Fruit fly (Drosophila melanogaster): ENCODE data around the gene CG4815.

CG4815 gene

DNA sequence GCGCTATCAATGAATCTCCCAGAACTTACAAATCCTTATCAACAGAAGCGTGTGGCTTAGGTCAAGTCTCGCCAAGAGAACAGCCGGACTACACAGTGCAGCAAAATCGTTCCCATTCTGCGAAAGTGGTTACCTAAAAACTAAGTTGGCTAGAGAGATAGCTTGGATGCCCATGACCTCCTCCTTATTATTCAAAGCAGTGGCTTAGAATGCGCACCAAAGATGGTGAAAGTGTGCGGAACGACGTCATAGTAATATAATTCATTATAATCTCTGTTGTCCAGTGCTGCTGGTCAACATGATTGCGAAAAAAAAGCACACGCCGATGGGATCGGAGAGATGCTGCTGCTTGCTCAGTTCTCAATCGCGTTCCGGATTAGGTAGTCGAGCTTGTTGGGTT is 36.0 kb downstream of the CG4815 start, which contains the start of gene Nep7:
TSS of gene Nep7 (plus strand) at position 385 of the 400 bp plus-strand sequence.
- TF ChIP-seq Hr78 (GFP tag; optimal IDR thresholded peaks at IDR 0.05) = no peak
- peak; percentile 37; the same call in 1 of the 2 replicates for TF ChIP-seq Drgx (GFP tag; IDR thresholded peaks at IDR 0.05)
- peak; percentile 73 for TF ChIP-seq Med (GFP tag)
- peak; percentile 21; the same call in 1 of the 2 replicates for TF ChIP-seq gsb (GFP tag; IDR thresholded peaks at IDR 0.05)
- TF ChIP-seq ssp (GFP tag; IDR thresholded peaks at IDR 0.05) = no peak
- no peak for TF ChIP-seq inv (GFP tag; IDR thresholded peaks at IDR 0.05; ENCODE audit: partially characterized antibody)
- 0 out of 2 replicates have a peak, but pooled peaks have one; percentile 35 for TF ChIP-seq slbo (GFP tag; IDR thresholded peaks at IDR 0.05)
- no peak for TF ChIP-seq chn (GFP tag; optimal IDR thresholded peaks at IDR 0.05)
- TF ChIP-seq row (GFP tag; IDR thresholded peaks at IDR 0.05) = peak; percentile 27; the same call in 1 of the 3 replicates
- TF ChIP-seq knrl (GFP tag; IDR thresholded peaks at IDR 0.05; ENCODE audit: partially characterized antibody) = no peak
- TF ChIP-seq Fer3 (tag; optimal IDR thresholded peaks at IDR 0.05) = no peak
- 0 out of 3 replicates have a peak, but pooled peaks have one; percentile 26 for TF ChIP-seq C15 (GFP tag; IDR thresholded peaks at IDR 0.05)
- TF ChIP-seq CG2678 (tag; optimal IDR thresholded peaks at IDR 0.05) = no peak
- no peak for TF ChIP-seq MBD-R2 (GFP tag; IDR thresholded peaks at IDR 0.05)
- TF ChIP-seq CG13775 (GFP tag; optimal IDR thresholded peaks at IDR 0.05) = no peak
- TF ChIP-seq sug (tag; optimal IDR thresholded peaks at IDR 0.05) = peak; percentile 29
- TF ChIP-seq insv (GFP tag; optimal IDR thresholded peaks at IDR 0.05) = no peak
- TF ChIP-seq ttk (GFP tag; IDR thresholded peaks at IDR 0.05) = no peak
- peak; percentile 47 for TF ChIP-seq cwo (GFP tag; optimal IDR thresholded peaks at IDR 0.05)
- no peak for TF ChIP-seq Gug (GFP tag; IDR thresholded peaks at IDR 0.05)
- no peak for TF ChIP-seq sima (GFP tag; optimal IDR thresholded peaks at IDR 0.05)
- TF ChIP-seq CG13424 (tag; optimal IDR thresholded peaks at IDR 0.05) = no peak
- TF ChIP-seq MESR4 (GFP tag; optimal IDR thresholded peaks at IDR 0.05) = no peak
- peak; percentile 46 for TF ChIP-seq CG10543 (GFP tag; optimal IDR thresholded peaks at IDR 0.05)
- TF ChIP-seq CG7987 (GFP tag; optimal IDR thresholded peaks at IDR 0.05) = no peak
- no peak for TF ChIP-seq lilli (GFP tag; optimal IDR thresholded peaks at IDR 0.05)
- TF ChIP-seq HLH3B (GFP tag; IDR thresholded peaks at IDR 0.05) = 0 out of 2 replicates have a peak, but pooled peaks have one; percentile 12
- no peak for TF ChIP-seq jigr1 (GFP tag; IDR thresholded peaks at IDR 0.05)
- no peak for TF ChIP-seq zfh2 (GFP tag; optimal IDR thresholded peaks at IDR 0.05)
- no peak for TF ChIP-seq pan (optimal IDR thresholded peaks at IDR 0.05)
- peak in 1 of 2 experiments; percentile 5 for TF ChIP-seq pan (GFP tag; optimal IDR thresholded peaks at IDR 0.05 in 1 of 2, IDR thresholded peaks at IDR 0.05 in 1 of 2)
- TF ChIP-seq Rfx (GFP tag; IDR thresholded peaks at IDR 0.05) = 0 out of 2 replicates have a peak, but pooled peaks have one; percentile 28
- peak; percentile 26 for TF ChIP-seq CG2120 (GFP tag; optimal IDR thresholded peaks at IDR 0.05)
- peak; percentile 81 for TF ChIP-seq CG34376 (GFP tag; optimal IDR thresholded peaks at IDR 0.05)
- no peak for TF ChIP-seq fd3F (GFP tag; optimal IDR thresholded peaks at IDR 0.05)
- TF ChIP-seq dysf (GFP tag; IDR thresholded peaks at IDR 0.05) = 0 out of 3 replicates have a peak, but pooled peaks have one; percentile 30
- no peak for TF ChIP-seq psq (GFP tag; optimal IDR thresholded peaks at IDR 0.05)
- TF ChIP-seq ara (GFP tag; IDR thresholded peaks at IDR 0.05) = no peak

DNA sequence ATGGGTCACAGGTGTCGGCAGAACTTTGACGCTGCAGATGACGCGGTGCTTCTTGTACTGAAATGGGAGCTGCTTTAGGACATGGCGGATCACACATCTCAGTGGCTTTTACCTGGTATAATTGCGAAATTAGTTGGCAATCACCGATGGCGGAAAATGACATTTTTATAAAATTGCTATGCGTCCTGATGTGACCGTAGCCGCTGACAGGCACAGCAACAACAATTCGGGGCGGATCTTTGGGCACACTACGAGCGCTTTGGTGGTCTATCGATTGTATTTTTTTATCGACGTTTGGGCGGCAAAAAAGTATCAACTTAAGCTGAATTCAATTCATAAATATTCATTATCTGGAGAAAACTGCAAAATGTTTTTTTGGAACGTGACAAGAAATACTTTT is 36.7 kb downstream of the CG4815 start, which contains the start of gene CG4951:
TSS of gene CG4951 (minus strand) at position 223 of the 400 bp plus-strand sequence.
- TF ChIP-seq D19A (tag; optimal IDR thresholded peaks at IDR 0.05) (no peak), CG7928 (GFP tag; optimal IDR thresholded peaks at IDR 0.05) (peak; percentile 56), hbn (GFP tag; IDR thresholded peaks at IDR 0.05; ENCODE audit: partially characterized antibody) (peak; percentile 49; the same call in 1 of the 2 replicates), inv (GFP tag; IDR thresholded peaks at IDR 0.05; ENCODE audit: partially characterized antibody) (no peak), CG13894 (tag; optimal IDR thresholded peaks at IDR 0.05) (no peak), Bdp1 (GFP tag; optimal IDR thresholded peaks at IDR 0.05) (no peak), CG14710 (tag; optimal IDR thresholded peaks at IDR 0.05) (peak; percentile 40), YL-1 (GFP tag; optimal IDR thresholded peaks at IDR 0.05) (peak; percentile 26), ci (GFP tag; IDR thresholded peaks at IDR 0.05) (no peak), CG9797 (GFP tag; optimal IDR thresholded peaks at IDR 0.05) (peak; percentile 95), unc-4 (GFP tag; IDR thresholded peaks at IDR 0.05; ENCODE audit: partially characterized antibody) (peak; percentile 56), MBD-R2 (GFP tag; IDR thresholded peaks at IDR 0.05) (peak; percentile 86), ERR (GFP tag; optimal IDR thresholded peaks at IDR 0.05) (no peak), CG11247 (GFP tag; IDR thresholded peaks at IDR 0.05) (no peak), Myb (GFP tag; optimal IDR thresholded peaks at IDR 0.05) (peak; percentile 34), tna (GFP tag; IDR thresholded peaks at IDR 0.05; ENCODE audit: partially characterized antibody) (peak; percentile 57; the same call in 1 of the 2 replicates)
